4 worm cellular contexts compared by ENCODE assay signal in genomic region chrIII:5124385-5124784, ce11.
A peak's percentile ranks its signal among the peaks of the same experiment; 100 is the strongest.
TF ChIP-seq lines count a peak whose summit lies in the region.

No protein-coding gene starts in this region.

TF ChIP-seq in whole organism, L2 larva, 48 proteins besides CTCF, POLR2A, EP300 and RAD21:
- TF ChIP-seq mdl-1 (tag; optimal IDR thresholded peaks at IDR 0.05; lab: Kevin White, UChicago) (no peak), ceh-16 (tag; optimal IDR thresholded peaks at IDR 0.05; lab: Kevin White, UChicago) (peak; percentile 5), lin-39 (tag; optimal IDR thresholded peaks at IDR 0.05; lab: Kevin White, UChicago) (no peak), fos-1 (tag; optimal IDR thresholded peaks at IDR 0.05; lab: Kevin White, UChicago) (no peak), nhr-129 (tag; optimal IDR thresholded peaks at IDR 0.05; lab: Kevin White, UChicago) (no peak)
TF ChIP-seq in whole organism, L2 larva: peak in this region for 1.

TF ChIP-seq in whole organism, late embryonic, 69 proteins besides CTCF, POLR2A, EP300 and RAD21:
- TF ChIP-seq unc-55 (GFP tag; optimal IDR thresholded peaks at IDR 0.05; lab: Kevin White, UChicago): peak; percentile 52
- no peak for TF ChIP-seq ceh-31 (tag; optimal IDR thresholded peaks at IDR 0.05; lab: Kevin White, UChicago)
- TF ChIP-seq tbx-2 (tag; optimal IDR thresholded peaks at IDR 0.05; lab: Kevin White, UChicago): peak; percentile 79
- no peak for TF ChIP-seq unc-3 (GFP tag; conservative IDR thresholded peaks at IDR 0.05; lab: Robert Waterston, UW)
- TF ChIP-seq unc-3 (tag; optimal IDR thresholded peaks at IDR 0.05; lab: Kevin White, UChicago): no peak

TF ChIP-seq in whole organism, mixed stage, embryonic, 35 proteins besides CTCF, POLR2A, EP300 and RAD21:
- TF ChIP-seq elt-1 (tag; optimal IDR thresholded peaks at IDR 0.05; lab: Kevin White, UChicago; ENCODE audit: borderline replicate concordance, insufficient read depth) (peak; percentile 68), sptf-1 (tag; optimal IDR thresholded peaks at IDR 0.05; lab: Kevin White, UChicago) (no peak), nhr-2 (tag; optimal IDR thresholded peaks at IDR 0.05; lab: Kevin White, UChicago) (peak; percentile 33), unc-62 (GFP tag; optimal IDR thresholded peaks at IDR 0.05; lab: Kevin White, UChicago) (peak; percentile 42)

TF ChIP-seq in whole organism, young adult, 124 proteins besides CTCF, POLR2A, EP300 and RAD21:
- no peak for TF ChIP-seq madf-8 (GFP tag; conservative IDR thresholded peaks at IDR 0.05; lab: Robert Waterston, UW)
- TF ChIP-seq ccch-3 (GFP tag; optimal IDR thresholded peaks at IDR 0.05; lab: Kevin White, UChicago): no peak
- TF ChIP-seq nhr-90 (tag; optimal IDR thresholded peaks at IDR 0.05; lab: Kevin White, UChicago): no peak
- no peak for TF ChIP-seq rcor-1 (GFP tag; IDR thresholded peaks at IDR 0.05; lab: Robert Waterston, UW)
- peak; percentile 87 for TF ChIP-seq unc-62 (GFP tag; optimal IDR thresholded peaks at IDR 0.05; lab: Kevin White, UChicago)
